Worm (Caenorhabditis elegans) whole organism, early embryonic: ENCODE measurements around the gene mec-15.

Source experiments
- B0310.2 ChIP-seq: sonication (generic microtip); optimal IDR thresholded peaks from 2 replicates; lab custom pipeline; 2016; ENCODE audit warnings: mild to moderate bottlenecking, missing genetic modification characterization, missing compliant biosample characterization
- F13C5.2 ChIP-seq: sonication (generic microtip); optimal IDR thresholded peaks from 2 replicates; lab custom pipeline; 2017; ENCODE audit warnings: mild to moderate bottlenecking, missing genetic modification characterization, inconsistent platforms, missing compliant biosample characterization
- aly-1 ChIP-seq: sonication (generic microtip); optimal IDR thresholded peaks from 2 replicates; lab custom pipeline; 2016; ENCODE audit warnings: missing genetic modification characterization, missing compliant biosample characterization
- ama-1 ChIP-seq: fragments of 150-350 bp; optimal IDR thresholded peaks from 2 replicates; lab custom pipeline; 2014
- ceh-13 ChIP-seq: fragments of 200-800 bp; sonication (Bioruptor generic); optimal IDR thresholded peaks from 2 replicates; lab custom pipeline; 2018; ENCODE audit warnings: mild to moderate bottlenecking, missing genetic modification characterization, missing compliant biosample characterization
- ceh-36 ChIP-seq: sonication (generic microtip); optimal IDR thresholded peaks from 2 replicates; lab custom pipeline; 2016; ENCODE audit warnings: missing genetic modification characterization, inconsistent platforms, missing compliant biosample characterization
- ets-7 ChIP-seq: sonication (generic microtip); optimal IDR thresholded peaks from 2 replicates; lab custom pipeline; 2016; ENCODE audit warnings: missing genotype, missing genetic modification characterization, missing compliant biosample characterization
- flt-1 ChIP-seq: fragments of 200-800 bp; sonication (Bioruptor generic); IDR thresholded peaks from 2 replicates; pipeline ENCODE4 v1.3.6; 2022; ENCODE audit warnings: missing genetic modification characterization, missing compliant biosample characterization
- hmbx-1 ChIP-seq: sonication (generic microtip); optimal IDR thresholded peaks from 2 replicates; lab custom pipeline; 2016; ENCODE audit warnings: mild to moderate bottlenecking, missing genetic modification characterization, missing compliant biosample characterization
- hmg-4 ChIP-seq: fragments of 200-800 bp; sonication (Bioruptor generic); optimal IDR thresholded peaks from 2 replicates; lab custom pipeline; 2018; ENCODE audit warnings: mild to moderate bottlenecking, missing genetic modification characterization, missing compliant biosample characterization
- hnd-1 ChIP-seq: sonication (generic microtip); optimal IDR thresholded peaks from 2 replicates; lab custom pipeline; 2016; ENCODE audit warnings: missing genetic modification characterization, missing compliant biosample characterization
- pes-1 ChIP-seq: fragments of 200-800 bp; sonication (Bioruptor generic); IDR thresholded peaks from 2 replicates; pipeline ENCODE4 v1.3.6; 2022; ENCODE audit warnings: missing genetic modification reagents, missing genetic modification characterization, missing compliant biosample characterization
- scrt-1 ChIP-seq: fragments of 200-800 bp; sonication (Bioruptor generic); IDR thresholded peaks from 2 replicates; pipeline ENCODE4 v1.3.6; 2022; ENCODE audit warnings: missing genetic modification characterization, missing compliant biosample characterization
- sea-1 ChIP-seq: fragments of 200-800 bp; sonication (Bioruptor generic); conservative IDR thresholded peaks from 2 replicates; pipeline ENCODE4 v1.3.6; 2022; ENCODE audit warnings: missing genetic modification characterization, missing compliant biosample characterization
- tbx-11 ChIP-seq: fragments of 200-800 bp; sonication (Bioruptor generic); IDR thresholded peaks from 2 replicates; pipeline ENCODE4 v1.3.6; 2022; ENCODE audit warnings: missing genetic modification characterization, missing compliant biosample characterization
- tbx-37 ChIP-seq: fragments of 200-800 bp; sonication (Bioruptor generic); conservative IDR thresholded peaks from 2 replicates; pipeline ENCODE4 v1.3.6; 2022; ENCODE audit warnings: missing genetic modification reagents, missing genetic modification characterization, missing compliant biosample characterization
- tra-4 ChIP-seq: sonication (generic microtip); optimal IDR thresholded peaks from 2 replicates; lab custom pipeline; 2017; ENCODE audit warnings: missing genetic modification characterization, missing compliant biosample characterization

The mec-15 gene

ce11 chrII:10189369-10189768 is 50.1 kb downstream of the mec-15 start, which contains the start of gene cdc-25.4:
cdc-25.4 (minus strand) TSS chrII:10189469.
- TF ChIP-seq hnd-1 (tag; lab: Kevin White, UChicago) (no peak), scrt-1 (GFP tag; lab: Robert Waterston, UW) (no peak), ets-7 (tag; lab: Kevin White, UChicago) (no peak), aly-1 (tag; lab: Kevin White, UChicago) (no peak), tbx-11 (GFP tag; lab: Robert Waterston, UW) (no peak), hmg-4 (GFP tag; lab: Kevin White, UChicago) (no peak), tbx-37 (GFP tag; lab: Robert Waterston, UW) (no peak), F13C5.2 (tag; lab: Kevin White, UChicago) (no peak), sea-1 (GFP tag; lab: Robert Waterston, UW) (no peak), flt-1 (GFP tag; lab: Robert Waterston, UW) (no peak), B0310.2 (tag; lab: Kevin White, UChicago) (no peak), hmbx-1 (tag; lab: Kevin White, UChicago) (no peak), ama-1 (lab: Kevin White, UChicago) (no peak), ceh-36 (tag; lab: Kevin White, UChicago) (no peak), ceh-13 (GFP tag; lab: Kevin White, UChicago) (no peak), pes-1 (GFP tag; lab: Robert Waterston, UW) (no peak), tra-4 (no peak)

DNA sequence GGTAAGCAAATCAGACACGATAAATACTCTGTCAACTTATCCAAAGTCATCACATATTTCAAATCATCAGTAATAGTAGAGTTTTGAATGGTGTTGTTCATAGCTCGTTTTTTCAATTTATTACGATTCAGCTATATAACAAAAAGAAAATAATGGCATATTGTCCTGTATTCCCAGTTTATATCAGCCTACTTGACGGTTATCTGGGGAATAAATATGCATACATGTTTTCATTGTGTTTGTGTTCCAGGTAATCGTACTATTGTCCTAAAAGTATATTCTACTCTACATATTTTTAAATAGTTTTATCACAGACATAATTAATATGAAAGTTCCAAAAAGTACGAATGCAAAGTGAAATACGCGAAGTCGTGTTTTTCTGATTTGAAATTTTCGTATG is 51.7 kb downstream of the mec-15 start, which contains the start of gene srd-2:
srd-2 (minus strand) TSS at position 101 of the 400 bp plus-strand sequence.
- TF ChIP-seq tbx-11 (GFP tag; lab: Robert Waterston, UW): no peak
- no peak for TF ChIP-seq flt-1 (GFP tag; lab: Robert Waterston, UW)
- TF ChIP-seq B0310.2 (tag; lab: Kevin White, UChicago): no peak
- no peak for TF ChIP-seq hmg-4 (GFP tag; lab: Kevin White, UChicago)
- no peak for TF ChIP-seq ama-1 (lab: Kevin White, UChicago)
- no peak for TF ChIP-seq F13C5.2 (tag; lab: Kevin White, UChicago)
- no peak for TF ChIP-seq aly-1 (tag; lab: Kevin White, UChicago)
- no peak for TF ChIP-seq ets-7 (tag; lab: Kevin White, UChicago)
- TF ChIP-seq sea-1 (GFP tag; lab: Robert Waterston, UW): no peak
- no peak for TF ChIP-seq scrt-1 (GFP tag; lab: Robert Waterston, UW)
- no peak for TF ChIP-seq tbx-37 (GFP tag; lab: Robert Waterston, UW)
